Fruit fly (Drosophila melanogaster) whole organism, embryonic: ENCODE measurements around the gene CG4594.

ENCODE experiments used
- BEAF-32 ChIP-seq: fragments of 200-800 bp; sonication (Bioruptor generic); optimal IDR thresholded peaks from 3 replicates; lab custom pipeline; 2017; ENCODE audit warnings: missing biosample characterization, missing genetic modification characterization, mild to moderate bottlenecking, moderate library complexity, missing genetic modification reagents
- CG10267 ChIP-seq: fragments of 200-800 bp; sonication (Bioruptor generic); optimal IDR thresholded peaks from 2 replicates; lab custom pipeline; 2018; ENCODE audit warnings: missing biosample characterization, mild to moderate bottlenecking, missing genetic modification characterization, moderate library complexity
- CG13296 ChIP-seq: fragments of 200-800 bp; sonication (Bioruptor generic); optimal IDR thresholded peaks from 3 replicates; lab custom pipeline; 2018; ENCODE audit warnings: missing biosample characterization, mild to moderate bottlenecking, missing genetic modification characterization
- CG13424 ChIP-seq: fragments of 200-800 bp; sonication (Bioruptor generic); optimal IDR thresholded peaks from 2 replicates; lab custom pipeline; 2019; ENCODE audit warnings: missing biosample characterization, mild to moderate bottlenecking, missing genetic modification characterization, moderate library complexity
- CG14710 ChIP-seq: fragments of 200-800 bp; sonication (Bioruptor generic); optimal IDR thresholded peaks from 3 replicates; lab custom pipeline; 2019; ENCODE audit warnings: missing biosample characterization, mild to moderate bottlenecking, missing genetic modification characterization, moderate library complexity
- CG15514 ChIP-seq: fragments of 200-800 bp; sonication (Bioruptor generic); optimal IDR thresholded peaks from 3 replicates; lab custom pipeline; 2017; ENCODE audit warnings: missing biosample characterization, missing genetic modification characterization, mild to moderate bottlenecking, moderate library complexity, missing genetic modification reagents
- CG15601 ChIP-seq: fragments of 200-800 bp; sonication (Bioruptor generic); optimal IDR thresholded peaks from 3 replicates; lab custom pipeline; 2019; ENCODE audit warnings: missing biosample characterization, mild to moderate bottlenecking, missing genetic modification characterization, moderate library complexity
- CG17829 ChIP-seq: fragments of 200-800 bp; optimal IDR thresholded peaks from 2 replicates; lab custom pipeline; 2019; ENCODE audit warnings: missing biosample characterization, mild to moderate bottlenecking, missing genetic modification characterization, moderate library complexity
- CG18262 ChIP-seq: fragments of 200-800 bp; optimal IDR thresholded peaks from 3 replicates; lab custom pipeline; 2019; ENCODE audit warnings: missing biosample characterization, mild to moderate bottlenecking, missing genetic modification characterization, moderate library complexity
- CG18599 ChIP-seq: fragments of 200-800 bp; sonication (Bioruptor generic); optimal IDR thresholded peaks from 3 replicates; lab custom pipeline; 2017; ENCODE audit warnings: missing biosample characterization, missing genetic modification characterization, mild to moderate bottlenecking, moderate library complexity, missing genetic modification reagents
- CG2678 ChIP-seq: fragments of 200-800 bp; sonication (Bioruptor generic); optimal IDR thresholded peaks from 3 replicates; lab custom pipeline; 2019; ENCODE audit warnings: missing biosample characterization, mild to moderate bottlenecking, missing genetic modification characterization, moderate library complexity
- CG30020 ChIP-seq: fragments of 200-800 bp; optimal IDR thresholded peaks from 2 replicates; lab custom pipeline; 2019; ENCODE audit warnings: missing biosample characterization, mild to moderate bottlenecking, missing genetic modification characterization, moderate library complexity
- CG30403 ChIP-seq: fragments of 200-800 bp; sonication (Bioruptor generic); optimal IDR thresholded peaks from 3 replicates; lab custom pipeline; 2016; ENCODE audit warnings: missing biosample characterization, missing genetic modification characterization
- CG31441 ChIP-seq: fragments of 200-800 bp; sonication (Bioruptor generic); IDR thresholded peaks from 2 replicates; pipeline ENCODE4 v1.3.6; 2022; ENCODE audit warnings: missing biosample characterization, missing genetic modification characterization
- CG32767 ChIP-seq: fragments of 200-800 bp; sonication (Bioruptor generic); IDR thresholded peaks from 2 replicates; pipeline ENCODE4 v1.3.6; 2022; ENCODE audit warnings: missing biosample characterization, missing genetic modification characterization
- CG32772 ChIP-seq: fragments of 200-800 bp; sonication (Bioruptor generic); IDR thresholded peaks from 2 replicates; pipeline ENCODE4 v1.3.6; 2022; ENCODE audit warnings: missing biosample characterization, missing genetic modification characterization
- CG3847 ChIP-seq: fragments of 200-800 bp; sonication (Bioruptor generic); IDR thresholded peaks from 2 replicates; pipeline ENCODE4 v1.3.6; 2022; ENCODE audit warnings: missing biosample characterization, missing genetic modification characterization
- CG8388 ChIP-seq: fragments of 200-800 bp; sonication (Bioruptor generic); optimal IDR thresholded peaks from 2 replicates; lab custom pipeline; 2019; ENCODE audit warnings: missing biosample characterization, mild to moderate bottlenecking, missing genetic modification characterization, moderate library complexity
- CG8924 ChIP-seq: fragments of 200-800 bp; optimal IDR thresholded peaks from 3 replicates; lab custom pipeline; 2019; ENCODE audit warnings: missing biosample characterization, mild to moderate bottlenecking, missing genetic modification characterization, moderate library complexity
- CG9437 ChIP-seq: fragments of 200-800 bp; sonication (Bioruptor generic); optimal IDR thresholded peaks from 2 replicates; lab custom pipeline; 2018; ENCODE audit warnings: missing biosample characterization, mild to moderate bottlenecking, missing genetic modification characterization
- E2f1 ChIP-seq: fragments of 200-800 bp; sonication (Bioruptor generic); IDR thresholded peaks from 2 replicates; pipeline ENCODE4 v1.3.6; 2022; ENCODE audit warnings: missing biosample characterization, missing genetic modification characterization
- E2f2 ChIP-seq: fragments of 200-800 bp; sonication (Bioruptor generic); IDR thresholded peaks from 2 replicates; pipeline ENCODE4 v1.3.6; 2022; ENCODE audit warnings: missing biosample characterization, missing genetic modification characterization
- Elba2 ChIP-seq: fragments of 200-800 bp; sonication (Bioruptor generic); optimal IDR thresholded peaks from 3 replicates; lab custom pipeline; 2016; ENCODE audit warnings: missing biosample characterization, missing genetic modification characterization
- H2.0 ChIP-seq: fragments of 200-800 bp; sonication (Bioruptor generic); IDR thresholded peaks from 2 replicates; pipeline ENCODE4 v1.3.6; 2022; ENCODE audit warnings: missing biosample characterization, missing genetic modification characterization
- Hr51 ChIP-seq, 2 experiments: fragments of 200-800 bp; sonication (Bioruptor generic); optimal IDR thresholded peaks; 2 replicates in 1 of 2; 3 replicates in 1 of 2; lab custom pipeline; 2016 to 2018; ENCODE audit warnings: missing biosample characterization in 2 of 2, missing genetic modification characterization in 2 of 2, mild to moderate bottlenecking in 1 of 2, moderate library complexity in 1 of 2
- Meics ChIP-seq: fragments of 200-800 bp; sonication (Bioruptor generic); optimal IDR thresholded peaks from 2 replicates; lab custom pipeline; 2017; ENCODE audit warnings: missing biosample characterization, mild to moderate bottlenecking, missing genetic modification characterization
- PHDP ChIP-seq: fragments of 200-800 bp; sonication (Bioruptor generic); optimal IDR thresholded peaks from 3 replicates; lab custom pipeline; 2018; ENCODE audit warnings: missing biosample characterization, mild to moderate bottlenecking, missing genetic modification characterization, moderate library complexity
- Sox102F ChIP-seq: fragments of 200-800 bp; sonication (Bioruptor generic); optimal IDR thresholded peaks from 2 replicates; lab custom pipeline; 2018; ENCODE audit warnings: missing biosample characterization, mild to moderate bottlenecking, missing genetic modification characterization, moderate library complexity
- YL-1 ChIP-seq: fragments of 200-800 bp; sonication (Bioruptor generic); optimal IDR thresholded peaks from 3 replicates; lab custom pipeline; 2017; ENCODE audit warnings: missing biosample characterization, mild to moderate bottlenecking, missing genetic modification characterization
- ab ChIP-seq: fragments of 200-800 bp; sonication (Bioruptor generic); optimal IDR thresholded peaks from 2 replicates; lab custom pipeline; 2016; ENCODE audit warnings: missing biosample characterization, missing genetic modification characterization
- amos ChIP-seq: fragments of 200-800 bp; sonication (Bioruptor generic); IDR thresholded peaks from 2 replicates; pipeline ENCODE4 v1.3.6; 2022; ENCODE audit warnings: missing biosample characterization, missing genetic modification characterization; ENCODE audit not compliant: partially characterized antibody
- bbx ChIP-seq: fragments of 200-800 bp; sonication (Bioruptor generic); IDR thresholded peaks from 2 replicates; pipeline ENCODE4 v1.3.6; 2022; ENCODE audit warnings: missing biosample characterization, missing genetic modification characterization; ENCODE audit not compliant: partially characterized antibody
- btn ChIP-seq: fragments of 200-800 bp; sonication (Bioruptor generic); optimal IDR thresholded peaks from 2 replicates; lab custom pipeline; 2016; ENCODE audit warnings: missing biosample characterization, missing genetic modification characterization
- cg ChIP-seq: fragments of 200-800 bp; sonication (Bioruptor generic); optimal IDR thresholded peaks from 3 replicates; lab custom pipeline; 2019; ENCODE audit warnings: missing biosample characterization, mild to moderate bottlenecking, missing genetic modification characterization, moderate library complexity
- chm ChIP-seq: fragments of 200-800 bp; sonication (Bioruptor generic); IDR thresholded peaks from 2 replicates; pipeline ENCODE4 v1.3.6; 2022; ENCODE audit warnings: missing biosample characterization, missing genetic modification characterization
- dati ChIP-seq: fragments of 200-800 bp; sonication (Bioruptor generic); IDR thresholded peaks from 2 replicates; pipeline ENCODE4 v1.3.6; 2022; ENCODE audit warnings: missing biosample characterization, missing genetic modification characterization
- ftz-f1 ChIP-seq: fragments of 200-800 bp; sonication (Bioruptor generic); optimal IDR thresholded peaks from 2 replicates; lab custom pipeline; 2016; ENCODE audit warnings: missing biosample characterization, missing genetic modification characterization
- grau ChIP-seq: fragments of 200-800 bp; optimal IDR thresholded peaks from 3 replicates; lab custom pipeline; 2019; ENCODE audit warnings: missing biosample characterization, mild to moderate bottlenecking, missing genetic modification characterization, moderate library complexity
- hbn ChIP-seq: fragments of 200-800 bp; sonication (Bioruptor generic); IDR thresholded peaks from 2 replicates; pipeline ENCODE4 v1.3.6; 2022; ENCODE audit warnings: missing biosample characterization, missing genetic modification characterization; ENCODE audit not compliant: partially characterized antibody
- hkb ChIP-seq, 2 experiments: fragments of 200-800 bp in 1 of 2; fragments of >200 bp in 1 of 2; sonication (Bioruptor generic) in 1 of 2; IDR thresholded peaks in 1 of 2; optimal IDR thresholded peaks in 1 of 2; 2 replicates each; pipeline versions ENCODE4 v1.3.6 to Lab custom; 2017 to 2022; ENCODE audit warnings: missing biosample characterization in 1 of 2, missing genetic modification characterization in 1 of 2
- lab ChIP-seq: fragments of 200-800 bp; sonication (Bioruptor generic); optimal IDR thresholded peaks from 3 replicates; lab custom pipeline; 2017; ENCODE audit warnings: missing biosample characterization, missing genetic modification characterization, mild to moderate bottlenecking, moderate library complexity, missing genetic modification reagents
- nau ChIP-seq: fragments of 200-800 bp; sonication (Bioruptor generic); optimal IDR thresholded peaks from 3 replicates; lab custom pipeline; 2017; ENCODE audit warnings: missing biosample characterization, mild to moderate bottlenecking, missing genetic modification characterization, missing genetic modification reagents
- org-1 ChIP-seq: fragments of 200-800 bp; sonication (Bioruptor generic); optimal IDR thresholded peaks from 2 replicates; lab custom pipeline; 2017; ENCODE audit warnings: missing biosample characterization, missing genetic modification characterization
- p53 ChIP-seq: fragments of 200-800 bp; sonication (Bioruptor generic); optimal IDR thresholded peaks from 2 replicates; lab custom pipeline; 2016; ENCODE audit warnings: missing biosample characterization, missing genetic modification characterization
- row ChIP-seq: fragments of 200-800 bp; sonication (Bioruptor generic); IDR thresholded peaks from 3 replicates; pipeline ENCODE4 v1.3.6; 2022; ENCODE audit warnings: missing biosample characterization, missing genetic modification characterization
- sd ChIP-seq: fragments of 200-800 bp; sonication (Bioruptor generic); optimal IDR thresholded peaks from 3 replicates; lab custom pipeline; 2018; ENCODE audit warnings: missing biosample characterization, mild to moderate bottlenecking, missing genetic modification characterization, moderate library complexity
- sisA ChIP-seq: fragments of 200-800 bp; sonication (Bioruptor generic); IDR thresholded peaks from 2 replicates; pipeline ENCODE4 v1.3.6; 2022; ENCODE audit warnings: missing biosample characterization, missing genetic modification characterization
- sqz ChIP-seq: fragments of 200-800 bp; sonication (Bioruptor generic); optimal IDR thresholded peaks from 3 replicates; lab custom pipeline; 2018; ENCODE audit warnings: missing biosample characterization, mild to moderate bottlenecking, missing genetic modification characterization
- trem ChIP-seq: fragments of 200-800 bp; optimal IDR thresholded peaks from 3 replicates; lab custom pipeline; 2019; ENCODE audit warnings: missing biosample characterization, mild to moderate bottlenecking, missing genetic modification characterization, moderate library complexity

CG4594 gene

DNA sequence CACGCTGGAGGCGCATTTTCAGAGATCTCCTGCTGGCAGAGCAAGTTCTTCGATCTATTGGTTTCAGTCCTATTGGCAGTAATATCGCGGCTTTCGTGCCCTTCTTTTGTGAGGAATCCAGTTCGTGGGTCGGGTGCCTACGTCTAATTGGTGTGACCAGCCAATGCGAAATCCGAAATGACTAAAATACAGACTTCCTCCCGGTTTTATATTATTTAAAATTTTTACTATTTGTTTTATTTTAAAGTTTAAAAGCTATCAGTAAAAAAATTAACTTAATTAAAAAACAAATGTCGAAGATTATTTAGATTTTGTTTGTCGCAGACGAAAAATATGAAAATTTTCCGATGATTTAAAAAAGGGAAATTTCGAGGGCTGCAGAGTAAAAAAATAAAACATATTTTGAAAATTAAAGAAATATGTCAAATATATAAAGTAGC lies 43.7 kb downstream of the CG4594 start, which contains the start of gene CG5850 (continued):
- no peak for TF ChIP-seq sisA (GFP tag; lab: Robert Waterston, UW)
- no peak for TF ChIP-seq org-1 (GFP tag; lab: Kevin White, UChicago)
- no peak for TF ChIP-seq CG3847 (GFP tag; lab: Robert Waterston, UW)
- peak; percentile 63 for TF ChIP-seq CG14710 (tag; lab: Kevin White, UChicago)
- peak; percentile 43 for TF ChIP-seq CG2678
- no peak for TF ChIP-seq CG32772
- TF ChIP-seq PHDP (tag; lab: Kevin White, UChicago): peak; percentile 45
- TF ChIP-seq Hr51 (GFP tag; optimal IDR thresholded peaks at IDR 0.05; lab: Kevin White, UChicago): peak in 1 of 2 experiments; percentile 7
- TF ChIP-seq CG8388 (GFP tag; lab: Kevin White, UChicago): peak; percentile 4
- peak; percentile 15 for TF ChIP-seq sd (tag; lab: Kevin White, UChicago)
- TF ChIP-seq ftz-f1 (GFP tag; lab: Kevin White, UChicago): no peak
- peak; percentile 77 for TF ChIP-seq YL-1 (GFP tag; lab: Kevin White, UChicago)
- peak; percentile 31 for TF ChIP-seq CG8924
- no peak for TF ChIP-seq chm (GFP tag; lab: Robert Waterston, UW)
- no peak for TF ChIP-seq CG32767 (GFP tag; lab: Robert Waterston, UW)
- peak; percentile 34 for TF ChIP-seq sqz (GFP tag; lab: Kevin White, UChicago)
- peak; percentile 9 for TF ChIP-seq grau (tag; lab: Kevin White, UChicago)
- peak; percentile 1 for TF ChIP-seq Meics (GFP tag; lab: Kevin White, UChicago)
- peak; percentile 41 for TF ChIP-seq CG13296 (GFP tag; lab: Kevin White, UChicago)
- peak; percentile 94 for TF ChIP-seq Elba2 (GFP tag; lab: Kevin White, UChicago)
- peak; percentile 44 for TF ChIP-seq CG18262 (tag; lab: Kevin White, UChicago)
- no peak for TF ChIP-seq H2.0 (GFP tag; lab: Robert Waterston, UW)
- no peak for TF ChIP-seq hbn (GFP tag; lab: Robert Waterston, UW)
- TF ChIP-seq trem: peak; percentile 56
- TF ChIP-seq CG18599: no peak
- TF ChIP-seq CG30403: peak; percentile 14
- TF ChIP-seq BEAF-32: peak; percentile 18
- peak; percentile 17 for TF ChIP-seq lab (GFP tag; lab: Kevin White, UChicago)
- TF ChIP-seq CG13424: peak; percentile 28
- no peak for TF ChIP-seq btn (GFP tag; lab: Kevin White, UChicago)
- TF ChIP-seq CG9437: peak; percentile 30
- peak; percentile 59 for TF ChIP-seq CG31441
- peak; percentile 71 for TF ChIP-seq row
- TF ChIP-seq p53: no peak
- TF ChIP-seq dati (GFP tag; lab: Robert Waterston, UW): no peak
- TF ChIP-seq CG10267: peak; percentile 70
- TF ChIP-seq E2f1 (GFP tag; lab: Robert Waterston, UW): no peak
- TF ChIP-seq bbx: no peak
- TF ChIP-seq CG17829 (tag; lab: Kevin White, UChicago): peak; percentile 33
- TF ChIP-seq nau: no peak
- TF ChIP-seq hkb (optimal IDR thresholded peaks at IDR 0.05; lab: Kevin White, UChicago): no peak
- TF ChIP-seq hkb (GFP tag; IDR thresholded peaks at IDR 0.05; lab: Robert Waterston, UW): peak; percentile 24; the same call in 1 of the 2 replicates
- peak; percentile 32 for TF ChIP-seq CG15514 (GFP tag; lab: Kevin White, UChicago)
- TF ChIP-seq Sox102F (GFP tag; lab: Kevin White, UChicago): no peak
- no peak for TF ChIP-seq ab (GFP tag; lab: Kevin White, UChicago)
- peak; percentile 13 for TF ChIP-seq CG15601 (tag; lab: Kevin White, UChicago)
- TF ChIP-seq CG30020: peak; percentile 48
- TF ChIP-seq cg (GFP tag; lab: Kevin White, UChicago): no peak
- TF ChIP-seq amos (GFP tag; lab: Robert Waterston, UW): no peak
- peak; percentile 65 for TF ChIP-seq E2f2 (GFP tag; lab: Robert Waterston, UW)
